Worm (Caenorhabditis elegans) whole organism, late embryonic: Measurements from ENCODE around the gene fmo-1.

Source experiments
- K09A11.1 ChIP-seq: sonication (generic microtip); optimal IDR thresholded peaks from 2 replicates; lab custom pipeline; 2017; ENCODE audit warnings: antibody characterized with exemption, mild to moderate bottlenecking, missing genetic modification characterization, missing compliant biosample characterization; ENCODE audit not compliant: insufficient read depth
- ama-1 ChIP-seq: fragments of 150-350 bp; optimal IDR thresholded peaks from 2 replicates; lab custom pipeline; 2014
- ceh-31 ChIP-seq: sonication (generic microtip); optimal IDR thresholded peaks from 2 replicates; lab custom pipeline; 2016; ENCODE audit warnings: missing genetic modification characterization, missing compliant biosample characterization
- hlh-8 ChIP-seq: sonication (generic microtip); optimal IDR thresholded peaks from 2 replicates; lab custom pipeline; 2016; ENCODE audit warnings: missing genotype, missing genetic modification characterization, missing compliant biosample characterization
- pha-4 ChIP-seq: fragments of 150-350 bp; optimal IDR thresholded peaks from 2 replicates; lab custom pipeline; 2018; ENCODE audit warnings: missing biosample characterization, missing genetic modification reagents, missing genetic modification characterization
- ref-2 ChIP-seq: sonication (generic microtip); optimal IDR thresholded peaks from 2 replicates; lab custom pipeline; 2016; ENCODE audit warnings: missing genetic modification characterization, missing compliant biosample characterization

- TF ChIP-seq ref-2 (tag; lab: Kevin White, UChicago), result no peak
- TF ChIP-seq ceh-31 (tag; lab: Kevin White, UChicago), result no peak
- TF ChIP-seq hlh-8 (tag; lab: Kevin White, UChicago), result peak; percentile 2
- no peak for TF ChIP-seq pha-4 (tag; lab: Kevin White, UChicago)
- no peak for TF ChIP-seq ama-1
- no peak for TF ChIP-seq K09A11.1 (tag; lab: Kevin White, UChicago)
Observed at ce11 chrIV:10666523-10666922, 4.9 kb downstream of the fmo-1 start, which contains the start of gene epi-1.
